Fruit fly (Drosophila melanogaster) whole organism: ENCODE measurements around the gene CG10628.

Source experiments
- CG8478 ChIP-seq: fragments of >200 bp; optimal IDR thresholded peaks from 2 replicates; lab custom pipeline; 2018; ENCODE audit warnings: inconsistent platforms
- EcR ChIP-seq, 2 experiments: fragments of >200 bp; optimal IDR thresholded peaks; 2 replicates each; lab custom pipeline; 2017; ENCODE audit warnings: missing biosample characterization in 2 of 2, missing genetic modification characterization in 2 of 2, missing genetic modification reagents in 2 of 2
- pan ChIP-seq: fragments of >200 bp; optimal IDR thresholded peaks from 2 replicates; lab custom pipeline; 2017
- psq ChIP-seq: fragments of >200 bp; optimal IDR thresholded peaks from 2 replicates; lab custom pipeline; 2017

- TF ChIP-seq EcR (GFP tag; optimal IDR thresholded peaks at IDR 0.05; lab: Kevin White, UChicago) = no peak
- TF ChIP-seq pan = no peak
- TF ChIP-seq CG8478 (lab: Kevin White, UChicago) = no peak
- TF ChIP-seq psq (lab: Kevin White, UChicago) = no peak
Observed at dm6 chr2L:19735635-19736109, 22.7 kb downstream of the CG10628 start, which contains the start of the genes CG10462 and Nf-YB.
